Worm (Caenorhabditis elegans): ENCODE data around the gene ostf-4.

Gene ostf-4

DNA sequence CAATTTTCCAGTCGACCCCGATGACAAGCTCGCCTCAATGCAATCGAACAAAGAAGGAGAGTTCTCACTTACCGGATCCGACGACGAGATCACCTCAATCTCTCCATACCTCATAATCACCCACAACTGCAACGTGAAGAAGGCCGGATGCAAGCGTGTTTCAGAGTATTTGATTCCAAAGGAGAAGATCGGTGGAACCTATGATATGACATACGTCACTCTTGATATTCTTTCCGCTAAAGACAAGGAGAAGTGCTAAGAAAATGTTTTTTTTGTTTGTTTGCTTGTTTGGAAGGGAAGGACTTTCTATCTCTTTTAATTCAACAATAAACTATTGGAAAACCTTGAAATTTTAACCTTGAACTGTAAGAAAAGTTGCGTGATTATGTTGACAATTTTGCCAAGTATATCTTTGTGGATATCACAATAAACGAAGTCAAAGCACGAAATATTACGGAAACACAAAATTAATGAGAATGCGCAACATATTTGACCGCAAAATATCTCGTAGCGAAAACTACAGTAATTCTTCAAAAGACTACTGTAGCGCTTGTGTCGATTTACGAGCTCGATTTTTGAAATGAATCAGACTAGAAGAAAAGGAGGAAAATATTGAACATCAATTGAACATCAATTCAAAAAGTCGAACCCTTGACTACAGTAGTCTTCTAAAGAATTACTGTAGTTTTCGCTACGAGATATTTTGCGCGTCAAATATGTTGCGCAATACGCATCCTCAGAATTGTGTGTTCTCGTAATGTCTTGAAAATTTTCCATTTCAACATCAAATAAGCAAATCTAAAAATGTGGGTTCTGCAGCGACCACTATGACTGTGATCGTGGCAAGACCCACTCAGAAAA lies 20.9 kb upstream of the ostf-4 start:
- no peak for TF ChIP-seq F13C5.2 (tag; optimal IDR thresholded peaks at IDR 0.05)
- no peak for TF ChIP-seq aly-1 (tag; optimal IDR thresholded peaks at IDR 0.05)
- TF ChIP-seq tbx-11 (GFP tag; IDR thresholded peaks at IDR 0.05): no peak
- no peak for TF ChIP-seq pes-1 (GFP tag; IDR thresholded peaks at IDR 0.05)
- no peak for TF ChIP-seq tra-4 (tag; optimal IDR thresholded peaks at IDR 0.05)
- no peak for TF ChIP-seq ceh-36 (tag; optimal IDR thresholded peaks at IDR 0.05)

- TF ChIP-seq flt-1 (GFP tag; IDR thresholded peaks at IDR 0.05): no peak
- TF ChIP-seq tbx-11 (GFP tag; IDR thresholded peaks at IDR 0.05): no peak
- TF ChIP-seq ets-7 (tag; optimal IDR thresholded peaks at IDR 0.05): no peak
- no peak for TF ChIP-seq ceh-13 (GFP tag; optimal IDR thresholded peaks at IDR 0.05)
- no peak for TF ChIP-seq F13C5.2 (tag; optimal IDR thresholded peaks at IDR 0.05)
- no peak for TF ChIP-seq hmbx-1 (tag; optimal IDR thresholded peaks at IDR 0.05)
- TF ChIP-seq B0310.2 (tag; optimal IDR thresholded peaks at IDR 0.05): no peak
- TF ChIP-seq ama-1 (optimal IDR thresholded peaks at IDR 0.05): no peak
- TF ChIP-seq aly-1 (tag; optimal IDR thresholded peaks at IDR 0.05): no peak
- no peak for TF ChIP-seq pes-1 (GFP tag; IDR thresholded peaks at IDR 0.05)
- no peak for TF ChIP-seq hmg-4 (GFP tag; optimal IDR thresholded peaks at IDR 0.05)
- TF ChIP-seq ceh-36 (tag; optimal IDR thresholded peaks at IDR 0.05): no peak
Observed at ce11 chrIII:10337508-10338166, 19.3 kb upstream of the ostf-4 start, which contains the start of gene ttr-15. ttr-15 (plus strand) TSS chrIII:10337847.

ce11 chrIII:10336109-10336508 lies 17.8 kb upstream of the ostf-4 start:
- TF ChIP-seq B0310.2 (tag; optimal IDR thresholded peaks at IDR 0.05): no peak
- no peak for TF ChIP-seq tbx-37 (GFP tag; conservative IDR thresholded peaks at IDR 0.05)
- no peak for TF ChIP-seq ceh-13 (GFP tag; optimal IDR thresholded peaks at IDR 0.05)
- TF ChIP-seq scrt-1 (GFP tag; IDR thresholded peaks at IDR 0.05): no peak
- TF ChIP-seq hmbx-1 (tag; optimal IDR thresholded peaks at IDR 0.05): no peak
- no peak for TF ChIP-seq ets-7 (tag; optimal IDR thresholded peaks at IDR 0.05)
- TF ChIP-seq flt-1 (GFP tag; IDR thresholded peaks at IDR 0.05): no peak
- TF ChIP-seq aly-1 (tag; optimal IDR thresholded peaks at IDR 0.05): no peak
- no peak for TF ChIP-seq hnd-1 (tag; optimal IDR thresholded peaks at IDR 0.05)
- TF ChIP-seq tra-4 (tag; optimal IDR thresholded peaks at IDR 0.05): no peak
- no peak for TF ChIP-seq sea-1 (GFP tag; conservative IDR thresholded peaks at IDR 0.05)
- no peak for TF ChIP-seq pes-1 (GFP tag; IDR thresholded peaks at IDR 0.05)
- no peak for TF ChIP-seq F13C5.2 (tag; optimal IDR thresholded peaks at IDR 0.05)
- TF ChIP-seq ceh-36 (tag; optimal IDR thresholded peaks at IDR 0.05): no peak

- TF ChIP-seq flt-1 (GFP tag; IDR thresholded peaks at IDR 0.05) (no peak), hnd-1 (tag; optimal IDR thresholded peaks at IDR 0.05) (no peak), hmg-4 (GFP tag; optimal IDR thresholded peaks at IDR 0.05) (no peak), ceh-36 (tag; optimal IDR thresholded peaks at IDR 0.05) (no peak), tbx-11 (GFP tag; IDR thresholded peaks at IDR 0.05) (no peak), ama-1 (optimal IDR thresholded peaks at IDR 0.05) (no peak)
Observed at ce11 chrIII:10335086-10335485, 16.7 kb upstream of the ostf-4 start, which contains the start of gene ced-9. ced-9 (plus strand) TSS chrIII:10335172.

DNA sequence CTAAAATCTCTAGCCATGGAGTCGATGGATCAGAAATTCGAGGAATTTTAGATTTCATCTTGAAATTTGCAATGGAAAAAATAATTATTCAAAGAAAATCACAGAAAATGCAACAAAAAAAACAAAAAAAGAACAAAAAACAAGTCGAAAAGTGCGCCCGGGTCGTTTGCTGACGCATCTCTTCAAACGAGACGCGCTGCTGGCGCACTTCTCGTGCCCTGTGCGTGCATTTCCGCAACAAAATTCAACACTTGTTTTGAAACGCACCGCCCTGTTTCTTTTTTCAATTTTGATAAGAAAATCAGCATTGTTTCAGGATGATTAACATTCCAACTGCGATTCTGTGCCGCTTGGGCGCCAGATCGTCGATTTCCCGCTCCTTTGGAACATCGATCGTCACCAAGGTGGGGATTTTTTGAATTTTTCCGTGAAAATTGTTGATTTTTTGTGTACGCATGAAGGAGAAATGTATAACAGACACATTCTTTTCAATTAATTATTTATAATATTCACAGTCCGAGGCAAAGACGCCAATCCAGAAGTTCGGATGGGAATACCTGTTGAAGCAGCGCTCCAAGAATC lies 15.7 kb upstream of the ostf-4 start, which contains the start of the genes jmjd-4 and mev-1:
Gene jmjd-4, minus strand, starts transcription at position 58 of the 582 bp plus-strand sequence.
Gene mev-1, plus strand, starts transcription at position 317 of the 582 bp plus-strand sequence.
- TF ChIP-seq tbx-11 (GFP tag; IDR thresholded peaks at IDR 0.05) (0 out of 2 replicates have a peak, but pooled peaks have one; percentile 40), ama-1 (optimal IDR thresholded peaks at IDR 0.05) (no peak), flt-1 (GFP tag; IDR thresholded peaks at IDR 0.05) (peak; percentile 51; the same call in 1 of the 2 replicates), hmg-4 (GFP tag; optimal IDR thresholded peaks at IDR 0.05) (no peak), ceh-36 (tag; optimal IDR thresholded peaks at IDR 0.05) (peak; percentile 23), tra-4 (tag; optimal IDR thresholded peaks at IDR 0.05) (no peak), F13C5.2 (tag; optimal IDR thresholded peaks at IDR 0.05) (peak; percentile 73), tbx-37 (GFP tag; conservative IDR thresholded peaks at IDR 0.05) (no peak)

- TF ChIP-seq pes-1 (GFP tag; IDR thresholded peaks at IDR 0.05) (no peak), tbx-11 (GFP tag; IDR thresholded peaks at IDR 0.05) (no peak), hnd-1 (tag; optimal IDR thresholded peaks at IDR 0.05) (no peak), ceh-13 (GFP tag; optimal IDR thresholded peaks at IDR 0.05) (no peak), tra-4 (tag; optimal IDR thresholded peaks at IDR 0.05) (no peak), hmg-4 (GFP tag; optimal IDR thresholded peaks at IDR 0.05) (no peak), sea-1 (GFP tag; conservative IDR thresholded peaks at IDR 0.05) (no peak), aly-1 (tag; optimal IDR thresholded peaks at IDR 0.05) (no peak), F13C5.2 (tag; optimal IDR thresholded peaks at IDR 0.05) (no peak), tbx-37 (GFP tag; conservative IDR thresholded peaks at IDR 0.05) (no peak), ets-7 (tag; optimal IDR thresholded peaks at IDR 0.05) (no peak)
Observed at ce11 chrIII:10332560-10332959, 14.2 kb upstream of the ostf-4 start, which contains the start of gene T07C4.12. T07C4.12 (minus strand) TSS chrIII:10332660.

DNA sequence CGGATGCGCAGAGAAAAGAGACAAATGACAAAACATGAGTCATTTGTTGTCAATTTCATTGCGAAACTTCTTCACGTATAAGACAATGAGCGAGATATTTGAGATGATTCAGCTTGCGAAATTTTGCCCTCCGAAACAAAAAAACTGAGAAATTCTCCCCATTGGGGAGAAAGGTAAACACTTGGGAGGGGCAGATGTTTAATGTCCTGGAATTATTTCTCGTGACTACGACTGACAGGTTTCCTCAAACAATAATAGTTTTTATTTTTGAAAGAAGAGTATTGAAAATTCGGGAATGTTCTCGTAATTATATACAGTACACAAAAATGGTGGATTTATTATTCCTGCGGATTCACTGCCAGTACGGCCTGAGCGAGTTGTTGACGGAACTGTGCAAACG lies 12.9 kb upstream of the ostf-4 start:
- TF ChIP-seq ets-7 (tag; optimal IDR thresholded peaks at IDR 0.05) (no peak), B0310.2 (tag; optimal IDR thresholded peaks at IDR 0.05) (no peak), tra-4 (tag; optimal IDR thresholded peaks at IDR 0.05) (no peak), flt-1 (GFP tag; IDR thresholded peaks at IDR 0.05) (no peak), aly-1 (tag; optimal IDR thresholded peaks at IDR 0.05) (no peak), hmg-4 (GFP tag; optimal IDR thresholded peaks at IDR 0.05) (no peak), tbx-11 (GFP tag; IDR thresholded peaks at IDR 0.05) (no peak), hnd-1 (tag; optimal IDR thresholded peaks at IDR 0.05) (no peak), pes-1 (GFP tag; IDR thresholded peaks at IDR 0.05) (no peak), hmbx-1 (tag; optimal IDR thresholded peaks at IDR 0.05) (no peak), ama-1 (optimal IDR thresholded peaks at IDR 0.05) (no peak), tbx-37 (GFP tag; conservative IDR thresholded peaks at IDR 0.05) (no peak), sea-1 (GFP tag; conservative IDR thresholded peaks at IDR 0.05) (no peak), ceh-13 (GFP tag; optimal IDR thresholded peaks at IDR 0.05) (no peak), F13C5.2 (tag; optimal IDR thresholded peaks at IDR 0.05) (no peak)
